Worm (Caenorhabditis elegans) whole organism, L4 larva: Measurements from ENCODE around the gene R05D3.8.

Source experiments
- F26F4.8 ChIP-seq: fragments of 200-800 bp; sonication (Bioruptor generic); conservative IDR thresholded peaks from 2 replicates; pipeline ENCODE4 v1.3.6; 2022; ENCODE audit warnings: missing genetic modification characterization, missing compliant biosample characterization
- F49E8.2 ChIP-seq: sonication (generic microtip); optimal IDR thresholded peaks from 2 replicates; lab custom pipeline; 2016; ENCODE audit warnings: missing compliant biosample characterization, mild to moderate bottlenecking, missing genetic modification characterization, borderline replicate concordance
- T26A8.4 ChIP-seq: fragments of 200-800 bp; sonication (Bioruptor generic); IDR thresholded peaks from 2 replicates; pipeline ENCODE4 v1.3.6; 2022; ENCODE audit warnings: missing genetic modification characterization, missing compliant biosample characterization
- Y48G9A.11 ChIP-seq: fragments of 200-800 bp; sonication (Bioruptor generic); IDR thresholded peaks from 2 replicates; pipeline ENCODE4 v1.3.6; 2022; ENCODE audit warnings: missing genetic modification reagents, missing genetic modification characterization, missing compliant biosample characterization
- ZK337.2 ChIP-seq: fragments of 200-800 bp; sonication (Bioruptor generic); IDR thresholded peaks from 2 replicates; pipeline ENCODE4 v1.3.6; 2022; ENCODE audit warnings: missing genetic modification reagents, missing genetic modification characterization, missing compliant biosample characterization
- ama-1 ChIP-seq: fragments of 150-350 bp; optimal IDR thresholded peaks from 2 replicates; lab custom pipeline; 2014; ENCODE audit warnings: inconsistent platforms, mixed read lengths
- arid-1 ChIP-seq: fragments of 200-800 bp; sonication (Bioruptor generic); conservative IDR thresholded peaks from 2 replicates; pipeline ENCODE4 v1.3.6; 2022; ENCODE audit warnings: missing genetic modification reagents, missing genetic modification characterization, missing compliant biosample characterization
- ceh-20 ChIP-seq: fragments of 200-800 bp; sonication (Bioruptor generic); IDR thresholded peaks from 2 replicates; pipeline ENCODE4 v1.3.6; 2022; ENCODE audit warnings: missing genetic modification reagents, missing genetic modification characterization, missing compliant biosample characterization
- ceh-44 ChIP-seq: fragments of 200-800 bp; sonication (Bioruptor generic); IDR thresholded peaks from 2 replicates; pipeline ENCODE4 v1.3.6; 2022; ENCODE audit warnings: missing genetic modification reagents, missing genetic modification characterization, missing compliant biosample characterization
- ceh-82 ChIP-seq: sonication (generic microtip); optimal IDR thresholded peaks from 2 replicates; lab custom pipeline; 2017; ENCODE audit warnings: missing biosample characterization, missing genetic modification characterization
- daf-12 ChIP-seq: fragments of 150-350 bp; optimal IDR thresholded peaks from 2 replicates; lab custom pipeline; 2014; ENCODE audit warnings: missing biosample characterization, missing genetic modification reagents, missing genetic modification characterization
- daf-19 ChIP-seq: fragments of 200-800 bp; sonication (Bioruptor generic); conservative IDR thresholded peaks from 2 replicates; pipeline ENCODE4 v1.3.6; 2022; ENCODE audit warnings: missing genetic modification characterization, missing compliant biosample characterization
- daf-8 ChIP-seq: fragments of 200-800 bp; sonication (Bioruptor generic); IDR thresholded peaks from 2 replicates; pipeline ENCODE4 v1.3.6; 2022; ENCODE audit warnings: missing genetic modification characterization, missing compliant biosample characterization
- dmd-6 ChIP-seq: fragments of 200-800 bp; sonication (Bioruptor generic); IDR thresholded peaks from 2 replicates; pipeline ENCODE4 v1.3.6; 2022; ENCODE audit warnings: missing genetic modification reagents, missing genetic modification characterization, missing compliant biosample characterization
- dpl-1 ChIP-seq: fragments of 150-350 bp; optimal IDR thresholded peaks from 2 replicates; lab custom pipeline; 2014; ENCODE audit warnings: missing biosample characterization, missing genetic modification reagents, missing genetic modification characterization
- duxl-1 ChIP-seq: sonication (generic microtip); optimal IDR thresholded peaks from 2 replicates; lab custom pipeline; 2016; ENCODE audit warnings: mild to moderate bottlenecking, missing genetic modification characterization, moderate library complexity, missing compliant biosample characterization; ENCODE audit not compliant: poor library complexity
- fkh-10 ChIP-seq: fragments of 150-350 bp; optimal IDR thresholded peaks from 2 replicates; lab custom pipeline; 2014; ENCODE audit warnings: missing biosample characterization, missing genetic modification reagents, missing genetic modification characterization
- fos-1 ChIP-seq: fragments of 150-350 bp; optimal IDR thresholded peaks from 2 replicates; lab custom pipeline; 2014; ENCODE audit warnings: missing biosample characterization, missing genetic modification characterization
- gei-8 ChIP-seq: fragments of 200-800 bp; sonication (Bioruptor generic); optimal IDR thresholded peaks from 2 replicates; lab custom pipeline; 2018; ENCODE audit warnings: mild to moderate bottlenecking, missing genetic modification characterization, missing compliant biosample characterization
- hif-1 ChIP-seq, 2 experiments: sonication (generic microtip); optimal IDR thresholded peaks; 2 replicates each; lab custom pipeline; 2016 to 2017; ENCODE audit warnings: missing compliant biosample characterization in 2 of 2, missing genetic modification characterization in 2 of 2, missing genetic modification reagents in 2 of 2, missing genotype in 2 of 2, mild to moderate bottlenecking in 1 of 2
- hlh-30 ChIP-seq: sonication (generic microtip); optimal IDR thresholded peaks from 2 replicates; lab custom pipeline; 2017; ENCODE audit warnings: antibody characterized with exemption, mild to moderate bottlenecking, missing genetic modification characterization, missing compliant biosample characterization; ENCODE audit not compliant: insufficient read depth
- hmg-1.1 ChIP-seq: fragments of 200-800 bp; sonication (Bioruptor generic); IDR thresholded peaks from 2 replicates; pipeline ENCODE4 v1.3.6; 2022; ENCODE audit warnings: missing genetic modification reagents, missing genetic modification characterization, missing compliant biosample characterization
- lim-7 ChIP-seq: fragments of 200-800 bp; sonication (Bioruptor generic); IDR thresholded peaks from 2 replicates; pipeline ENCODE4 v1.3.6; 2022; ENCODE audit warnings: missing genetic modification characterization, missing compliant biosample characterization
- lin-1 ChIP-seq: fragments of 200-800 bp; sonication (Bioruptor generic); IDR thresholded peaks from 2 replicates; pipeline ENCODE4 v1.3.6; 2022; ENCODE audit warnings: missing genetic modification reagents, missing genetic modification characterization, missing compliant biosample characterization
- lin-29 ChIP-seq: fragments of 200-800 bp; sonication (Bioruptor generic); IDR thresholded peaks from 2 replicates; pipeline ENCODE4 v1.3.6; 2022; ENCODE audit warnings: missing genetic modification reagents, missing genetic modification characterization, missing compliant biosample characterization
- lin-39 ChIP-seq: fragments of 150-350 bp; optimal IDR thresholded peaks from 2 replicates; lab custom pipeline; 2014; ENCODE audit warnings: missing biosample characterization, missing genetic modification reagents, missing genetic modification characterization
- lir-3 ChIP-seq: sonication (generic microtip); optimal IDR thresholded peaks from 2 replicates; lab custom pipeline; 2016; ENCODE audit warnings: mild to moderate bottlenecking, missing genetic modification characterization, missing compliant biosample characterization
- lsy-2 ChIP-seq, 2 experiments: fragments of 150-350 bp in 1 of 2; sonication (generic microtip) in 1 of 2; optimal IDR thresholded peaks; 2 replicates each; lab custom pipeline; 2014 to 2017; ENCODE audit warnings: missing biosample characterization in 2 of 2, missing genetic modification characterization in 2 of 2
- madf-9 ChIP-seq: fragments of 200-800 bp; sonication (Bioruptor generic); conservative IDR thresholded peaks from 2 replicates; pipeline ENCODE4 v1.3.6; 2022; ENCODE audit warnings: missing genetic modification reagents, missing genetic modification characterization, missing compliant biosample characterization
- mdl-1 ChIP-seq, 2 experiments: fragments of 150-350 bp in 1 of 2; sonication (generic microtip) in 1 of 2; optimal IDR thresholded peaks; 2 replicates each; lab custom pipeline; 2014 to 2017; ENCODE audit warnings: missing biosample characterization in 2 of 2, missing genetic modification characterization in 2 of 2
- mep-1 ChIP-seq: fragments of 150-350 bp; sonication (generic microtip); optimal IDR thresholded peaks from 3 replicates; lab custom pipeline; 2014; ENCODE audit warnings: missing biosample characterization, missing genetic modification characterization
- mes-2 ChIP-seq: sonication (generic microtip); optimal IDR thresholded peaks from 2 replicates; lab custom pipeline; 2016; ENCODE audit warnings: missing genotype, mild to moderate bottlenecking, missing genetic modification characterization, missing compliant biosample characterization; ENCODE audit not compliant: poor library complexity, severe bottlenecking
- mxl-3 ChIP-seq: fragments of 200-800 bp; sonication (Bioruptor generic); optimal IDR thresholded peaks from 2 replicates; lab custom pipeline; 2018; ENCODE audit warnings: mild to moderate bottlenecking, missing genetic modification characterization, missing compliant biosample characterization
- nhr-10 ChIP-seq: fragments of 150-350 bp; optimal IDR thresholded peaks from 2 replicates; lab custom pipeline; 2014; ENCODE audit warnings: missing biosample characterization, missing genetic modification characterization
- nhr-102 ChIP-seq: sonication (generic microtip); optimal IDR thresholded peaks from 2 replicates; lab custom pipeline; 2016; ENCODE audit warnings: mild to moderate bottlenecking, missing genetic modification characterization, moderate library complexity, missing compliant biosample characterization
- nhr-48 ChIP-seq: sonication (generic microtip); optimal IDR thresholded peaks from 2 replicates; lab custom pipeline; 2016; ENCODE audit warnings: mild to moderate bottlenecking, missing genetic modification characterization, missing compliant biosample characterization
- nhr-6 ChIP-seq: fragments of 150-350 bp; optimal IDR thresholded peaks from 2 replicates; lab custom pipeline; 2014; ENCODE audit warnings: missing biosample characterization, missing genetic modification characterization
- nhr-76 ChIP-seq: fragments of 150-350 bp; optimal IDR thresholded peaks from 2 replicates; lab custom pipeline; 2014; ENCODE audit warnings: missing biosample characterization, missing genetic modification characterization
- pqm-1 ChIP-seq: sonication (generic microtip); optimal IDR thresholded peaks from 2 replicates; lab custom pipeline; 2017; ENCODE audit warnings: missing biosample characterization, missing genetic modification characterization
- rbr-2 ChIP-seq: sonication (generic microtip); optimal IDR thresholded peaks from 2 replicates; lab custom pipeline; 2016; ENCODE audit warnings: missing genotype, missing genetic modification characterization, missing compliant biosample characterization
- saeg-2 ChIP-seq: fragments of 200-800 bp; sonication (Bioruptor generic); IDR thresholded peaks from 2 replicates; pipeline ENCODE4 v1.3.6; 2022; ENCODE audit warnings: missing genetic modification reagents, missing genetic modification characterization, missing compliant biosample characterization
- sdz-12 ChIP-seq: fragments of 200-800 bp; sonication (Bioruptor generic); optimal IDR thresholded peaks from 2 replicates; lab custom pipeline; 2018; ENCODE audit warnings: mild to moderate bottlenecking, missing genetic modification characterization, missing compliant biosample characterization
- set-16 ChIP-seq: fragments of 200-800 bp; sonication (Bioruptor generic); IDR thresholded peaks from 2 replicates; pipeline ENCODE4 v1.3.6; 2022; ENCODE audit warnings: missing genetic modification reagents, missing genetic modification characterization, missing compliant biosample characterization
- snpc-1.2 ChIP-seq: fragments of 200-800 bp; sonication (Bioruptor generic); IDR thresholded peaks from 2 replicates; pipeline ENCODE4 v1.3.6; 2022; ENCODE audit warnings: missing genetic modification reagents, missing genetic modification characterization, missing compliant biosample characterization
- spr-1 ChIP-seq: sonication (generic microtip); optimal IDR thresholded peaks from 2 replicates; lab custom pipeline; 2016; ENCODE audit warnings: mild to moderate bottlenecking, missing genetic modification characterization, missing compliant biosample characterization
- tag-97 ChIP-seq: fragments of 200-800 bp; sonication (Bioruptor generic); IDR thresholded peaks from 2 replicates; pipeline ENCODE4 v1.3.6; 2022; ENCODE audit warnings: missing genetic modification characterization, missing compliant biosample characterization
- tra-1 ChIP-seq: fragments of 200-800 bp; sonication (Bioruptor generic); IDR thresholded peaks from 2 replicates; pipeline ENCODE4 v1.3.6; 2022; ENCODE audit warnings: missing genetic modification reagents, missing genetic modification characterization, missing compliant biosample characterization
- zag-1 ChIP-seq: fragments of 150-350 bp; optimal IDR thresholded peaks from 2 replicates; lab custom pipeline; 2014; ENCODE audit warnings: missing biosample characterization, missing genetic modification characterization
- zfp-2 ChIP-seq: sonication (generic microtip); optimal IDR thresholded peaks from 2 replicates; lab custom pipeline; 2016; ENCODE audit warnings: mild to moderate bottlenecking, missing genetic modification characterization, missing compliant biosample characterization
- zip-11 ChIP-seq: fragments of 200-800 bp; sonication (Bioruptor generic); IDR thresholded peaks from 2 replicates; pipeline ENCODE4 v1.3.6; 2022; ENCODE audit warnings: missing genetic modification characterization, missing compliant biosample characterization
- ztf-11 ChIP-seq: fragments of 150-350 bp; optimal IDR thresholded peaks from 2 replicates; lab custom pipeline; 2014; ENCODE audit warnings: missing biosample characterization, missing genetic modification characterization

The R05D3.8 gene

ce11 chrIII:8319100-8319499 lies 39.0 kb downstream of the R05D3.8 start, which contains the start of gene F10E9.11 (continued):
- TF ChIP-seq ztf-11 = no peak
- no peak for TF ChIP-seq mdl-1 (tag; optimal IDR thresholded peaks at IDR 0.05; lab: Kevin White, UChicago)
- TF ChIP-seq lim-7 = no peak
- peak; percentile 63 for TF ChIP-seq hmg-1.1 (GFP tag; lab: Robert Waterston, UW)
- TF ChIP-seq madf-9 (GFP tag; lab: Robert Waterston, UW) = peak; percentile 51; the same call in 1 of the 2 replicates
- peak; percentile 98 for TF ChIP-seq mes-2 (tag; lab: Kevin White, UChicago)
- no peak for TF ChIP-seq zag-1
- no peak for TF ChIP-seq pqm-1 (tag; lab: Kevin White, UChicago)
- TF ChIP-seq spr-1 (tag; lab: Kevin White, UChicago) = peak; percentile 55
- TF ChIP-seq daf-12 (tag; lab: Kevin White, UChicago) = no peak
- TF ChIP-seq nhr-48 (tag; lab: Kevin White, UChicago) = peak; percentile 24
- 0 out of 2 replicates have a peak, but pooled peaks have one; percentile 53 for TF ChIP-seq snpc-1.2 (GFP tag; lab: Robert Waterston, UW)
- no peak for TF ChIP-seq nhr-76 (tag; lab: Kevin White, UChicago)
- TF ChIP-seq zip-11 (GFP tag; lab: Robert Waterston, UW) = no peak
- no peak for TF ChIP-seq fkh-10 (GFP tag; lab: Kevin White, UChicago)
- TF ChIP-seq sdz-12 (GFP tag; lab: Kevin White, UChicago) = no peak
- TF ChIP-seq nhr-6 (tag; lab: Kevin White, UChicago) = peak; percentile 65
- TF ChIP-seq lin-29 = no peak
- no peak for TF ChIP-seq gei-8
- TF ChIP-seq lsy-2 (tag; optimal IDR thresholded peaks at IDR 0.05; lab: Kevin White, UChicago) = peak; percentile 28 to 88
- TF ChIP-seq lin-39 (tag; lab: Kevin White, UChicago) = no peak
- TF ChIP-seq ceh-82 (tag; lab: Kevin White, UChicago) = no peak
- peak; percentile 82 for TF ChIP-seq Y48G9A.11 (GFP tag; lab: Robert Waterston, UW)
- TF ChIP-seq nhr-10 (tag; lab: Kevin White, UChicago) = no peak
- peak; percentile 22 for TF ChIP-seq F49E8.2 (tag; lab: Kevin White, UChicago)
- peak in 1 of 2 experiments; percentile 87 for TF ChIP-seq hif-1 (tag; optimal IDR thresholded peaks at IDR 0.05; lab: Kevin White, UChicago)
- TF ChIP-seq ZK337.2 (GFP tag; lab: Robert Waterston, UW) = peak; percentile 83
- peak; percentile 57 for TF ChIP-seq duxl-1
- TF ChIP-seq lin-1 = no peak
- TF ChIP-seq saeg-2 = no peak
- peak; percentile 96 for TF ChIP-seq dpl-1 (GFP tag; lab: Kevin White, UChicago)
- TF ChIP-seq mep-1 (tag; lab: Kevin White, UChicago) = peak; percentile 58
- TF ChIP-seq daf-8 (GFP tag; lab: Robert Waterston, UW) = no peak
- peak; percentile 68; the same call in 1 of the 2 replicates for TF ChIP-seq dmd-6
- peak; percentile 64 for TF ChIP-seq mxl-3 (GFP tag; lab: Kevin White, UChicago)
- peak; percentile 46 for TF ChIP-seq rbr-2
- TF ChIP-seq zfp-2 (tag; lab: Kevin White, UChicago) = no peak
- TF ChIP-seq F26F4.8 = no peak
- no peak for TF ChIP-seq set-16
- peak; percentile 48; the same call in 1 of the 2 replicates for TF ChIP-seq ceh-44 (GFP tag; lab: Robert Waterston, UW)
- TF ChIP-seq arid-1 (GFP tag; lab: Robert Waterston, UW) = peak; percentile 73; the same call in 1 of the 2 replicates
- peak; percentile 13 for TF ChIP-seq nhr-102 (tag; lab: Kevin White, UChicago)
- peak; percentile 45; the same call in 1 of the 2 replicates for TF ChIP-seq T26A8.4 (GFP tag; lab: Robert Waterston, UW)
- no peak for TF ChIP-seq lir-3 (tag; lab: Kevin White, UChicago)
- TF ChIP-seq ceh-20 (GFP tag; lab: Robert Waterston, UW) = peak; percentile 26; the same call in 1 of the 2 replicates
- TF ChIP-seq tra-1 (GFP tag; lab: Robert Waterston, UW) = 0 out of 2 replicates have a peak, but pooled peaks have one; percentile 20
- TF ChIP-seq hlh-30 (tag; lab: Kevin White, UChicago) = peak; percentile 57
- no peak for TF ChIP-seq ama-1 (lab: Kevin White, UChicago)
- TF ChIP-seq fos-1 (tag; lab: Kevin White, UChicago) = no peak
- TF ChIP-seq tag-97 = no peak
- TF ChIP-seq daf-19 (GFP tag; lab: Robert Waterston, UW) = 0 out of 2 replicates have a peak, but pooled peaks have one; percentile 16
